Worm (Caenorhabditis elegans) whole organism, L3 larva: Measurements from ENCODE around the gene tim-1.

Source experiments
- R02D3.7 ChIP-seq: fragments of 150-350 bp; optimal IDR thresholded peaks from 2 replicates; lab custom pipeline; 2014; ENCODE audit warnings: missing biosample characterization, missing genetic modification characterization
- ZK546.5 ChIP-seq: sonication (generic microtip); optimal IDR thresholded peaks from 2 replicates; lab custom pipeline; 2017; ENCODE audit warnings: missing biosample characterization, missing genetic modification characterization
- ama-1 ChIP-seq: fragments of 150-350 bp; optimal IDR thresholded peaks from 2 replicates; lab custom pipeline; 2018
- ceh-16 ChIP-seq: sonication (generic microtip); optimal IDR thresholded peaks from 2 replicates; lab custom pipeline; 2017; ENCODE audit warnings: missing biosample characterization, missing genetic modification characterization
- ceh-28 ChIP-seq: fragments of 150-350 bp; optimal IDR thresholded peaks from 2 replicates; lab custom pipeline; 2014; ENCODE audit warnings: missing biosample characterization, missing genetic modification reagents, missing genetic modification characterization
- ceh-82 ChIP-seq: fragments of 150-350 bp; optimal IDR thresholded peaks from 2 replicates; lab custom pipeline; 2014; ENCODE audit warnings: missing biosample characterization, missing genetic modification characterization
- ceh-9 ChIP-seq: sonication (generic microtip); optimal IDR thresholded peaks from 2 replicates; lab custom pipeline; 2018; ENCODE audit warnings: missing biosample characterization, missing genetic modification characterization
- daf-12 ChIP-seq: fragments of 150-350 bp; optimal IDR thresholded peaks from 2 replicates; lab custom pipeline; 2014; ENCODE audit warnings: missing biosample characterization, missing genetic modification reagents, missing genetic modification characterization
- egl-5 ChIP-seq: fragments of 150-350 bp; optimal IDR thresholded peaks from 2 replicates; lab custom pipeline; 2017; ENCODE audit warnings: missing biosample characterization, missing genetic modification reagents, missing genetic modification characterization, inconsistent platforms
- elt-1 ChIP-seq: fragments of 150-350 bp; optimal IDR thresholded peaks from 2 replicates; lab custom pipeline; 2014; ENCODE audit warnings: missing biosample characterization, missing genetic modification characterization
- elt-2 ChIP-seq: sonication (generic microtip); optimal IDR thresholded peaks from 2 replicates; lab custom pipeline; 2016; ENCODE audit warnings: missing genetic modification reagents, mild to moderate bottlenecking, missing genetic modification characterization, missing compliant biosample characterization
- elt-3 ChIP-seq, 3 experiments: fragments of 150-350 bp in 1 of 3; sonication (generic microtip) in 2 of 3; optimal IDR thresholded peaks; 2 replicates in 2 of 3; 4 replicates in 1 of 3; lab custom pipeline; 2014 to 2017; ENCODE audit warnings: missing biosample characterization in 3 of 3, missing genetic modification characterization in 3 of 3
- eor-1 ChIP-seq, 2 experiments: fragments of 150-350 bp; optimal IDR thresholded peaks; 2 replicates each; lab custom pipeline; 2014 to 2018; ENCODE audit warnings: missing biosample characterization in 2 of 2, missing genetic modification characterization in 2 of 2
- fkh-10 ChIP-seq: sonication (generic microtip); optimal IDR thresholded peaks from 2 replicates; lab custom pipeline; 2017; ENCODE audit warnings: missing biosample characterization, missing genetic modification reagents, missing genetic modification characterization
- fkh-2 ChIP-seq: fragments of 150-350 bp; optimal IDR thresholded peaks from 2 replicates; lab custom pipeline; 2014; ENCODE audit warnings: missing biosample characterization, missing genetic modification reagents, missing genetic modification characterization
- fos-1 ChIP-seq: fragments of 150-350 bp; optimal IDR thresholded peaks from 2 replicates; lab custom pipeline; 2014; ENCODE audit warnings: missing biosample characterization, missing genetic modification characterization
- hmg-11 ChIP-seq: sonication (generic microtip); optimal IDR thresholded peaks from 2 replicates; lab custom pipeline; 2016; ENCODE audit warnings: missing genetic modification characterization, missing compliant biosample characterization
- jun-1 ChIP-seq: fragments of 150-350 bp; optimal IDR thresholded peaks from 2 replicates; lab custom pipeline; 2014; ENCODE audit warnings: missing biosample characterization, missing genetic modification reagents, missing genetic modification characterization
- lin-15B ChIP-seq: fragments of 150-350 bp; optimal IDR thresholded peaks from 2 replicates; lab custom pipeline; 2014; ENCODE audit warnings: missing biosample characterization, missing genetic modification characterization
- lin-39 ChIP-seq: fragments of 150-350 bp; optimal IDR thresholded peaks from 2 replicates; lab custom pipeline; 2018; ENCODE audit warnings: missing biosample characterization, missing genetic modification reagents, missing genetic modification characterization
- lsy-12 ChIP-seq: sonication (generic microtip); optimal IDR thresholded peaks from 2 replicates; lab custom pipeline; 2016; ENCODE audit warnings: mild to moderate bottlenecking, missing genetic modification characterization, missing compliant biosample characterization
- mdl-1 ChIP-seq: fragments of 150-350 bp; optimal IDR thresholded peaks from 2 replicates; lab custom pipeline; 2014; ENCODE audit warnings: missing biosample characterization, missing genetic modification characterization
- mml-1 ChIP-seq: fragments of 150-350 bp; sonication (generic microtip); optimal IDR thresholded peaks from 3 replicates; lab custom pipeline; 2014; ENCODE audit warnings: missing biosample characterization, missing genetic modification characterization
- nfya-1 ChIP-seq: sonication (generic microtip); optimal IDR thresholded peaks from 2 replicates; lab custom pipeline; 2017; ENCODE audit warnings: missing genetic modification characterization, mild to moderate bottlenecking, missing compliant biosample characterization, antibody characterized with exemption, moderate library complexity; ENCODE audit not compliant: insufficient read depth
- nhr-11 ChIP-seq: fragments of 150-350 bp; optimal IDR thresholded peaks from 2 replicates; lab custom pipeline; 2014; ENCODE audit warnings: missing biosample characterization, missing genetic modification characterization
- nhr-23 ChIP-seq: fragments of 150-350 bp; optimal IDR thresholded peaks from 2 replicates; lab custom pipeline; 2014; ENCODE audit warnings: missing biosample characterization, missing genetic modification reagents, missing genetic modification characterization
- nhr-237 ChIP-seq: fragments of 150-350 bp; optimal IDR thresholded peaks from 2 replicates; lab custom pipeline; 2014; ENCODE audit warnings: missing biosample characterization, missing genetic modification characterization
- nhr-25 ChIP-seq: sonication (generic microtip); optimal IDR thresholded peaks from 2 replicates; lab custom pipeline; 2017; ENCODE audit warnings: missing biosample characterization, missing genetic modification characterization
- nhr-43 ChIP-seq: sonication (generic microtip); optimal IDR thresholded peaks from 2 replicates; lab custom pipeline; 2016; ENCODE audit warnings: mild to moderate bottlenecking, missing genetic modification characterization, missing compliant biosample characterization; ENCODE audit not compliant: poor library complexity, severe bottlenecking
- nhr-67 ChIP-seq: fragments of 150-350 bp; optimal IDR thresholded peaks from 2 replicates; lab custom pipeline; 2014; ENCODE audit warnings: missing biosample characterization, missing genetic modification characterization
- nhr-76 ChIP-seq: fragments of 150-350 bp; sonication (generic microtip); optimal IDR thresholded peaks from 5 replicates; lab custom pipeline; 2014; ENCODE audit warnings: missing biosample characterization, missing genetic modification characterization
- nhr-77 ChIP-seq: fragments of 150-350 bp; optimal IDR thresholded peaks from 2 replicates; lab custom pipeline; 2014; ENCODE audit warnings: missing biosample characterization, missing genetic modification characterization
- pqm-1 ChIP-seq: fragments of 150-350 bp; optimal IDR thresholded peaks from 2 replicates; lab custom pipeline; 2017; ENCODE audit warnings: missing biosample characterization, missing genetic modification characterization, inconsistent platforms
- skn-1 ChIP-seq: fragments of 150-350 bp; optimal IDR thresholded peaks from 2 replicates; lab custom pipeline; 2014; ENCODE audit warnings: missing biosample characterization, missing genetic modification characterization
- snpc-4 ChIP-seq: fragments of 150-350 bp; optimal IDR thresholded peaks from 2 replicates; lab custom pipeline; 2014; ENCODE audit warnings: missing biosample characterization, missing genetic modification characterization
- unc-39 ChIP-seq: sonication (generic microtip); optimal IDR thresholded peaks from 4 replicates; lab custom pipeline; 2017; ENCODE audit warnings: missing biosample characterization, missing genetic modification characterization
- unc-62 ChIP-seq: fragments of 150-350 bp; sonication (generic microtip); optimal IDR thresholded peaks from 4 replicates; lab custom pipeline; 2014; ENCODE audit warnings: missing biosample characterization, missing genetic modification reagents, missing genetic modification characterization
- zag-1 ChIP-seq: fragments of 150-350 bp; optimal IDR thresholded peaks from 2 replicates; lab custom pipeline; 2014; ENCODE audit warnings: missing biosample characterization, missing genetic modification characterization
- ztf-11 ChIP-seq: fragments of 150-350 bp; optimal IDR thresholded peaks from 2 replicates; lab custom pipeline; 2014; ENCODE audit warnings: missing biosample characterization, missing genetic modification characterization
- ztf-4 ChIP-seq: fragments of 150-350 bp; optimal IDR thresholded peaks from 2 replicates; lab custom pipeline; 2014; ENCODE audit warnings: missing biosample characterization, missing genetic modification characterization

Gene tim-1

DNA sequence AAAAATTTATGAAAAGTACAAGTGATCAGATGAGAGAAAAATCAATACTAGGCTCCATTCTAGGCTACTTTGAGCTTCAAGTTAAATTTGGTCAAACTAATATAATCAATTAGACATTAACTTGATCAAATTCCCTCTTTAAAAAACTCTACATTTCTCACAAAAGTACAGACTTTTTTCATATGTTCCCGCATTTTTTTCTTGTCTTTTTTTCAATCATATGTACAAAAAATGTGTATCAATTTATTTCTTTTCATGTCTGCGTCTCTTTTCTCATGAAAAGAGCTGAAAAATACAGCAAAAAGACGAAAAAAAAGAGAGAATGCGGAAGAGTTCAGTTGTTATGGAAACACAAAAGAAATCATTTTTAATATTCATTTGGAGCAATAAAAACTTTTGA, 49.3 kb upstream of the tim-1 start:
- TF ChIP-seq pqm-1 (no peak), mml-1 (tag; lab: Kevin White, UChicago) (no peak), unc-62 (GFP tag; lab: Kevin White, UChicago) (no peak), elt-1 (no peak), ama-1 (lab: Kevin White, UChicago) (no peak), nhr-43 (tag; lab: Kevin White, UChicago) (no peak), R02D3.7 (tag; lab: Kevin White, UChicago) (no peak), nhr-77 (no peak), ztf-11 (tag; lab: Kevin White, UChicago) (no peak), eor-1 (tag; optimal IDR thresholded peaks at IDR 0.05; lab: Kevin White, UChicago) (no peak), nhr-237 (no peak)

ce11 chrIII:12297303-12297702, 47.3 kb upstream of the tim-1 start:
- no peak for TF ChIP-seq ceh-28 (tag; lab: Kevin White, UChicago)
- TF ChIP-seq mdl-1 (tag; lab: Kevin White, UChicago): no peak
- no peak for TF ChIP-seq elt-1
- no peak for TF ChIP-seq elt-3 (tag; optimal IDR thresholded peaks at IDR 0.05; lab: Kevin White, UChicago)
- no peak for TF ChIP-seq ceh-9 (tag; lab: Kevin White, UChicago)
- no peak for TF ChIP-seq ama-1 (lab: Kevin White, UChicago)
- TF ChIP-seq zag-1 (tag; lab: Kevin White, UChicago): no peak
- TF ChIP-seq unc-62 (GFP tag; lab: Kevin White, UChicago): no peak
- no peak for TF ChIP-seq ztf-4 (tag; lab: Kevin White, UChicago)
- TF ChIP-seq nhr-77: no peak
- no peak for TF ChIP-seq nhr-11
- no peak for TF ChIP-seq ceh-82 (tag; lab: Kevin White, UChicago)
- TF ChIP-seq R02D3.7 (tag; lab: Kevin White, UChicago): no peak
- TF ChIP-seq, all 47 proteins: peak for 0

DNA sequence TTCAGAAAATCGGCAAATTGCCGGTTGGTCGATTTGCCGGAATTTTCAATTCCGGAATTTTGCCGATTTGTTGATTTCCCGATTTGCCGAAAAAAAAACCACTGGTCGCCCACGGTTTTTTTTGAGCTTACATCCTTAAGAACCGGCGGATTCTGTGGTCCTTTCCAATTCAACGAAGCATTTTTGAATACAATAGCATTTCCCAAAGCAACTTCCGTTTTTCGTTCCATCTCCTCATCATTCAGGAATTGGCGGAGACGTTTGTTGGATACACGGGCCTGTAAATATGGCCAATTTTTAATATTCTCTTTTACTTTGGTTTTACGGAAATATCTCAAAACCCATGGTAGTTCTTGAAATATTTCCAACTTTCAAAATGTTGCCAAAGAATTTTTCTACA, 42.5 kb upstream of the tim-1 start:
- TF ChIP-seq nhr-11 (no peak), nhr-76 (tag; lab: Kevin White, UChicago) (no peak), nhr-67 (no peak), mdl-1 (tag; lab: Kevin White, UChicago) (no peak), ZK546.5 (tag; lab: Kevin White, UChicago) (no peak), elt-1 (no peak), ceh-28 (tag; lab: Kevin White, UChicago) (no peak), lsy-12 (tag; lab: Kevin White, UChicago) (no peak), ceh-9 (tag; lab: Kevin White, UChicago) (no peak), daf-12 (tag; lab: Kevin White, UChicago) (no peak), R02D3.7 (tag; lab: Kevin White, UChicago) (no peak), eor-1 (tag; optimal IDR thresholded peaks at IDR 0.05; lab: Kevin White, UChicago) (no peak), lin-39 (no peak), egl-5 (tag; lab: Kevin White, UChicago) (no peak), hmg-11 (tag; lab: Kevin White, UChicago) (no peak), ztf-11 (tag; lab: Kevin White, UChicago) (no peak), pqm-1 (no peak), nfya-1 (tag; lab: Kevin White, UChicago) (no peak), fkh-2 (tag; lab: Kevin White, UChicago) (no peak)

ce11 chrIII:12284157-12284556, 34.2 kb upstream of the tim-1 start:
- TF ChIP-seq nhr-43 (tag; lab: Kevin White, UChicago) (no peak), R02D3.7 (tag; lab: Kevin White, UChicago) (no peak), fos-1 (tag; lab: Kevin White, UChicago) (no peak)

DNA sequence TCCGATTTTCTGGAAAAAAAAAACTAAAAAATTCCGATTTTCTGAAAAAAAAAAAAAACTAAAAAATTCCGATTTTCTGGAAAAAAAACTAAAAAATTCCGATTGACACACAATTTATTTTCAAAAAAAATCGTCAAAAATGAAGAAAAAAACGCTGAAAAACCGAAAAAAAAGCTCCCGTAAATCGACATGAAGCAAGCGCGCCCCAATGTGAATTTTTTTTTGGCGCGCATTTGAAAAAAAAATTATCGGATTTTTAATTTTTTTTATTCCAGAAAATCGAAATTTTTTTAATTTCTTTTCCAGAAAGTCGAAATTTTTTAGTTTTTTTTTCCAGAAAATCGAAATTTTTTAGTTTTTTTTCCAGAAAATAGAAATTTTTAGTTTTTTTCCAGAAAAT, 28.8 kb upstream of the tim-1 start:
- TF ChIP-seq elt-3 (tag; optimal IDR thresholded peaks at IDR 0.05; lab: Kevin White, UChicago): no peak
- peak; percentile 80 for TF ChIP-seq R02D3.7 (tag; lab: Kevin White, UChicago)
- TF ChIP-seq, all 47 proteins: peak for 1

DNA sequence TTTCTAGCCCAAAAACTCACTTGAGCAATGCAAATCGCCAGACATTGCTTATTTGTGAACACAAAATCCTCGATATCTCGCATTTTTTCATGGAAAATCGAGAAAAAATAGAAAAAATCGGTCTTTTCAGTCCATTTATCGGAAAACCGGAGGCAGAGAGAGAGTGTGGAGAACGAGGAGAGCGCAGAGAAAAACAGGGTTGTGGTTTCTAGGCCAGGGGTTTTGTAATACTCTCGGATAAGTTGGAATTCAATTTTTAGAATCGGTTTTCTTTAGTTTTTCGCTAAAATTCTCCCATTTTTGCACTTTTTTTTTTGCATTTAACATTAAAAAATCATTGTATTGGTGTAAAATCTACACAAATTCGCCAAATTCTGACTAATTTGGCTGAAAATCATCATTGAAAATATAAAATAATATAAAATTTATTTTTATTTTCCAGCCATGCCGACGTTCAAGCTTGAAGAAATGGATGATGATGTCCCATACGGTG, 23.7 kb upstream of the tim-1 start, which contains the start of the genes Y75B8A.24 and Y75B8A.25:
Y75B8A.24 (minus strand) TSS at position 155 of the 493 bp plus-strand sequence.
Y75B8A.25 (plus strand) TSS at position 443 of the 493 bp plus-strand sequence.
- no peak for TF ChIP-seq unc-39 (tag; lab: Kevin White, UChicago)
- peak; percentile 14 for TF ChIP-seq hmg-11 (tag; lab: Kevin White, UChicago)
- TF ChIP-seq R02D3.7 (tag; lab: Kevin White, UChicago): peak; percentile 58
- no peak for TF ChIP-seq jun-1 (tag; lab: Kevin White, UChicago)
- no peak for TF ChIP-seq ama-1 (lab: Kevin White, UChicago)
- peak; percentile 65 for TF ChIP-seq nhr-23 (tag; lab: Kevin White, UChicago)
- TF ChIP-seq fkh-10: peak; percentile 26
- no peak for TF ChIP-seq fkh-2 (tag; lab: Kevin White, UChicago)
- no peak for TF ChIP-seq skn-1 (tag; lab: Kevin White, UChicago)
- peak; percentile 14 for TF ChIP-seq lin-39
- peak; percentile 87 for TF ChIP-seq lin-15B (tag; lab: Kevin White, UChicago)
- no peak for TF ChIP-seq elt-1
- peak; percentile 15 for TF ChIP-seq nhr-25 (tag; lab: Kevin White, UChicago)
- TF ChIP-seq unc-62 (GFP tag; lab: Kevin White, UChicago): no peak
- no peak for TF ChIP-seq nhr-67
- TF ChIP-seq mdl-1 (tag; lab: Kevin White, UChicago): no peak
- no peak for TF ChIP-seq ceh-16 (tag; lab: Kevin White, UChicago)
- peak; percentile 86 for TF ChIP-seq nfya-1 (tag; lab: Kevin White, UChicago)
- no peak for TF ChIP-seq elt-2 (tag; lab: Kevin White, UChicago)
- no peak for TF ChIP-seq ceh-82 (tag; lab: Kevin White, UChicago)
- peak; percentile 67 for TF ChIP-seq snpc-4 (tag; lab: Kevin White, UChicago)
- TF ChIP-seq nhr-76 (tag; lab: Kevin White, UChicago): no peak
- TF ChIP-seq nhr-43 (tag; lab: Kevin White, UChicago): peak; percentile 86
